Worm (Caenorhabditis elegans) whole organism, young adult: ENCODE results near the gene C24H12.1.

Source experiments
- F37B4.10 ChIP-seq: fragments of 200-800 bp; sonication (Bioruptor generic); IDR thresholded peaks from 2 replicates; pipeline ENCODE4 v1.3.6; 2022; ENCODE audit warnings: missing genetic modification characterization, missing compliant biosample characterization
- K12H6.12 ChIP-seq: fragments of 200-800 bp; sonication (Bioruptor generic); optimal IDR thresholded peaks from 2 replicates; lab custom pipeline; 2018; ENCODE audit warnings: mild to moderate bottlenecking, missing genetic modification characterization, missing compliant biosample characterization
- T07F8.4 ChIP-seq: sonication (generic microtip); optimal IDR thresholded peaks from 2 replicates; lab custom pipeline; 2016; ENCODE audit warnings: mild to moderate bottlenecking, missing genetic modification characterization, moderate library complexity, missing compliant biosample characterization
- Y53F4B.3 ChIP-seq: fragments of 200-800 bp; sonication (Bioruptor generic); IDR thresholded peaks from 2 replicates; pipeline ENCODE4 v1.3.6; 2022; ENCODE audit warnings: missing genetic modification reagents, missing genetic modification characterization, missing compliant biosample characterization
- ama-1 ChIP-seq, 3 experiments: fragments of 150-350 bp in 1 of 3; sonication (generic microtip) in 2 of 3; optimal IDR thresholded peaks; 2 replicates each; lab custom pipeline; 2014 to 2018; ENCODE audit warnings: missing biosample characterization in 2 of 3, missing genetic modification characterization in 2 of 3, missing genetic modification reagents in 2 of 3
- attf-5 ChIP-seq: fragments of 200-800 bp; sonication (Bioruptor generic); optimal IDR thresholded peaks from 2 replicates; lab custom pipeline; 2018; ENCODE audit warnings: mild to moderate bottlenecking, missing genetic modification characterization, missing compliant biosample characterization
- bed-2 ChIP-seq: fragments of 200-800 bp; sonication (Bioruptor generic); IDR thresholded peaks from 2 replicates; pipeline ENCODE4 v1.3.6; 2022; ENCODE audit warnings: missing genetic modification reagents, missing genetic modification characterization, missing compliant biosample characterization
- cebp-2 ChIP-seq: fragments of 200-800 bp; sonication (Bioruptor generic); IDR thresholded peaks from 2 replicates; pipeline ENCODE4 v1.3.6; 2022; ENCODE audit warnings: missing genetic modification characterization, missing compliant biosample characterization
- ceh-27 ChIP-seq: fragments of 200-800 bp; sonication (Bioruptor generic); optimal IDR thresholded peaks from 2 replicates; lab custom pipeline; 2018; ENCODE audit warnings: mild to moderate bottlenecking, missing genetic modification characterization, moderate library complexity, missing compliant biosample characterization
- ceh-58 ChIP-seq: fragments of 200-800 bp; sonication (Bioruptor generic); IDR thresholded peaks from 2 replicates; pipeline ENCODE4 v1.3.6; 2022; ENCODE audit warnings: missing genetic modification characterization, missing compliant biosample characterization
- dpl-1 ChIP-seq: fragments of 150-350 bp; optimal IDR thresholded peaks from 2 replicates; lab custom pipeline; 2014; ENCODE audit warnings: missing biosample characterization, missing genetic modification reagents, missing genetic modification characterization
- efl-1 ChIP-seq: fragments of 150-350 bp; optimal IDR thresholded peaks from 2 replicates; lab custom pipeline; 2014; ENCODE audit warnings: missing biosample characterization, missing genetic modification reagents, missing genetic modification characterization
- egl-18 ChIP-seq: fragments of 200-800 bp; sonication (Bioruptor generic); IDR thresholded peaks from 2 replicates; pipeline ENCODE4 v1.3.6; 2022; ENCODE audit warnings: missing genetic modification reagents, missing genetic modification characterization, missing compliant biosample characterization
- egl-44 ChIP-seq: fragments of 200-800 bp; sonication (Bioruptor generic); IDR thresholded peaks from 2 replicates; pipeline ENCODE4 v1.3.6; 2022; ENCODE audit warnings: missing genetic modification reagents, missing genetic modification characterization, missing compliant biosample characterization
- hmg-1.2 ChIP-seq: fragments of 200-800 bp; sonication (Bioruptor generic); IDR thresholded peaks from 2 replicates; pipeline ENCODE4 v1.3.6; 2022; ENCODE audit warnings: missing genetic modification reagents, missing genetic modification characterization, missing compliant biosample characterization
- hrde-1 ChIP-seq: sonication (generic microtip); optimal IDR thresholded peaks from 2 replicates; lab custom pipeline; 2016; ENCODE audit warnings: missing genetic modification characterization, mild to moderate bottlenecking, missing compliant biosample characterization, moderate library complexity, missing genotype, missing genetic modification reagents, borderline replicate concordance
- let-607 ChIP-seq, 2 experiments: fragments of 200-800 bp in 1 of 2; sonication (Bioruptor generic) in 1 of 2; sonication (generic microtip) in 1 of 2; optimal IDR thresholded peaks; 2 replicates each; lab custom pipeline; 2016 to 2018; ENCODE audit warnings: mild to moderate bottlenecking in 2 of 2, missing compliant biosample characterization in 2 of 2, missing genetic modification characterization in 2 of 2, moderate library complexity in 2 of 2, missing genotype in 1 of 2
- madf-8 ChIP-seq: fragments of 200-800 bp; sonication (Bioruptor generic); conservative IDR thresholded peaks from 2 replicates; pipeline ENCODE4 v1.3.6; 2022; ENCODE audit warnings: missing genetic modification reagents, missing genetic modification characterization, missing compliant biosample characterization
- mcd-1 ChIP-seq: fragments of 200-800 bp; sonication (Bioruptor generic); IDR thresholded peaks from 2 replicates; pipeline ENCODE4 v1.3.6; 2022; ENCODE audit warnings: missing genetic modification reagents, missing genetic modification characterization, missing compliant biosample characterization
- snpc-3.4 ChIP-seq: sonication (generic microtip); optimal IDR thresholded peaks from 2 replicates; lab custom pipeline; 2017; ENCODE audit warnings: missing genetic modification characterization, mild to moderate bottlenecking, missing compliant biosample characterization, antibody characterized with exemption, moderate library complexity, missing genotype, missing genetic modification reagents
- tbp1 ChIP-seq: fragments of 200-800 bp; sonication (Bioruptor generic); optimal IDR thresholded peaks from 2 replicates; lab custom pipeline; 2018; ENCODE audit warnings: mild to moderate bottlenecking, missing genetic modification characterization, missing compliant biosample characterization
- tbx-9 ChIP-seq: sonication (generic microtip); optimal IDR thresholded peaks from 2 replicates; lab custom pipeline; 2016; ENCODE audit warnings: borderline replicate concordance, missing genetic modification characterization, inconsistent platforms, missing compliant biosample characterization

The C24H12.1 gene

DNA sequence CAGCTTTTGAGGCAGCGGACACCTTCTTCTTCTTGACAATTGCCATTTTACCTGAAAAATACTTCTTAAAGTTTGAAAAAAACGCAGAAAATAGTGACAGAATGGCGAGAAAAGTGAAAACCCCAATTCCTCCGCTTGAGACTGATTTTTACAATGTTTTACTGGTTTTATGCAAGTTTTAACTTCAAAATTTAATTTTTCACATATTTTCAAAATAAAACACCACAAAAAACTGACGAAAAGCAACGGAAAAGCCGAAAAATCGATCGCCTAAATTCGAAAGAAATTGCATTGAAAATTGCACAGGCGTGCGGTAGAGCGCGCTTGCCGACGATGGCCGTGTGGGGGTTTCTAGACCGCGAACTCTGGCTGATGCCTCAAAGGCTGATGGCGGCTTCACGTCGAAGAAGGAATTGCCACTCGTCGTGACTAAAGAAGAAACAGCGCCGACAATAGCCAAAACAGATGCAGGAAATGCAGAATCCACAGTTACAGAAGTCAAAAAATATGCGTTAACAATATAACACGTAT, 34.8 kb downstream of the C24H12.1 start, which contains the start of gene nsun-1 (continued):
- no peak for TF ChIP-seq bed-2 (GFP tag; lab: Robert Waterston, UW)
- no peak for TF ChIP-seq hrde-1 (tag; lab: Kevin White, UChicago)
- TF ChIP-seq ceh-27 (GFP tag; lab: Kevin White, UChicago) = peak; percentile 63
- TF ChIP-seq tbx-9 = no peak
- no peak for TF ChIP-seq ceh-58
- TF ChIP-seq ama-1 (optimal IDR thresholded peaks at IDR 0.05; lab: Kevin White, UChicago) = no peak
- TF ChIP-seq ama-1 (GFP tag; optimal IDR thresholded peaks at IDR 0.05; lab: Kevin White, UChicago) = no peak
- TF ChIP-seq cebp-2 (GFP tag; lab: Robert Waterston, UW) = no peak
- TF ChIP-seq madf-8 = no peak
- no peak for TF ChIP-seq egl-18
- TF ChIP-seq mcd-1 (GFP tag; lab: Robert Waterston, UW) = peak; percentile 91
- no peak for TF ChIP-seq egl-44 (GFP tag; lab: Robert Waterston, UW)
- no peak for TF ChIP-seq dpl-1
- TF ChIP-seq tbp1 (GFP tag; lab: Kevin White, UChicago) = no peak
- no peak for TF ChIP-seq K12H6.12 (tag; lab: Kevin White, UChicago)
- no peak for TF ChIP-seq Y53F4B.3 (GFP tag; lab: Robert Waterston, UW)
- TF ChIP-seq T07F8.4 = no peak
- no peak for TF ChIP-seq snpc-3.4
- no peak for TF ChIP-seq F37B4.10 (GFP tag; lab: Robert Waterston, UW)
- no peak for TF ChIP-seq let-607 (tag; optimal IDR thresholded peaks at IDR 0.05; lab: Kevin White, UChicago)

ce11 chrII:484328-484916, 43.2 kb downstream of the C24H12.1 start, which contains the start of the genes gldi-1 and prp-21:
gldi-1 (minus strand) TSS chrII:484378.
prp-21 (plus strand) TSS chrII:484866.
- TF ChIP-seq efl-1 (GFP tag; lab: Kevin White, UChicago) (peak; percentile 9), attf-5 (no peak), hmg-1.2 (GFP tag; lab: Robert Waterston, UW) (peak; percentile 8; the same call in 1 of the 2 replicates)
